Worm (Caenorhabditis elegans) whole organism, midembryonic: ENCODE measurements around the gene pmt-2.

ENCODE experiments used
- T22C8.4 ChIP-seq: fragments of 200-800 bp; sonication (Bioruptor generic); IDR thresholded peaks from 2 replicates; pipeline ENCODE4 v1.3.6; 2022; ENCODE audit warnings: missing genetic modification characterization, missing compliant biosample characterization
- flt-1 ChIP-seq: fragments of 200-800 bp; sonication (Bioruptor generic); IDR thresholded peaks from 2 replicates; pipeline ENCODE4 v1.3.6; 2022; ENCODE audit warnings: missing genetic modification characterization, missing compliant biosample characterization
- ref-1 ChIP-seq: fragments of 200-800 bp; sonication (Bioruptor generic); conservative IDR thresholded peaks from 2 replicates; pipeline ENCODE4 v1.3.6; 2022; ENCODE audit warnings: missing genetic modification reagents, missing genetic modification characterization, missing compliant biosample characterization
- ztf-29 ChIP-seq: fragments of 200-800 bp; sonication (Bioruptor generic); IDR thresholded peaks from 2 replicates; pipeline ENCODE4 v1.3.6; 2022; ENCODE audit warnings: missing genetic modification reagents, missing genetic modification characterization, missing compliant biosample characterization

- TF ChIP-seq ref-1 (no peak), flt-1 (GFP tag; lab: Robert Waterston, UW) (no peak), ztf-29 (no peak), T22C8.4 (GFP tag; lab: Robert Waterston, UW) (no peak)
Observed at ce11 chrV:4676092-4676491, 47.7 kb downstream of the pmt-2 start, which contains the start of gene K03B4.6.
